In genomic region chr3R:4864901-4865601, dm6 we compare ENCODE assay signal across 1 fruit fly cellular context.
A peak's percentile ranks its signal among the peaks of the same experiment; 100 is the strongest.
TF ChIP-seq lines count a peak whose summit lies in the region.

No protein-coding gene starts in this region.

TF ChIP-seq in whole organism, embryonic, 481 proteins besides CTCF, POLR2A, EP300 and RAD21 (continued from another document):
- TF ChIP-seq CG9932 (GFP tag; IDR thresholded peaks at IDR 0.05; lab: Robert Waterston, UW): 0 out of 2 replicates have a peak, but pooled peaks have one; percentile 9
- no peak for TF ChIP-seq CG4617 (GFP tag; optimal IDR thresholded peaks at IDR 0.05; lab: Kevin White, UChicago; ENCODE audit: borderline replicate concordance)
- TF ChIP-seq slou (GFP tag; optimal IDR thresholded peaks at IDR 0.05; lab: Kevin White, UChicago): no peak
- no peak for TF ChIP-seq CG17802 (tag; optimal IDR thresholded peaks at IDR 0.05; lab: Kevin White, UChicago)
- TF ChIP-seq CG12155 (GFP tag; optimal IDR thresholded peaks at IDR 0.05; lab: Kevin White, UChicago): no peak
- TF ChIP-seq Asciz (GFP tag; optimal IDR thresholded peaks at IDR 0.05; lab: Kevin White, UChicago): no peak
- no peak for TF ChIP-seq pb (GFP tag; optimal IDR thresholded peaks at IDR 0.05; lab: Kevin White, UChicago)
- no peak for TF ChIP-seq crc (GFP tag; optimal IDR thresholded peaks at IDR 0.05; lab: Kevin White, UChicago)
- TF ChIP-seq CG8478 (optimal IDR thresholded peaks at IDR 0.05; lab: Kevin White, UChicago): no peak
- TF ChIP-seq sr (GFP tag; IDR thresholded peaks at IDR 0.05; lab: Robert Waterston, UW): peak; percentile 91
- TF ChIP-seq hb (GFP tag; IDR thresholded peaks at IDR 0.05; lab: Robert Waterston, UW; ENCODE audit: partially characterized antibody): no peak
- TF ChIP-seq CG18476 (GFP tag; optimal IDR thresholded peaks at IDR 0.05; lab: Kevin White, UChicago): no peak
- no peak for TF ChIP-seq gfzf (GFP tag; optimal IDR thresholded peaks at IDR 0.05; lab: Kevin White, UChicago)
- TF ChIP-seq CG10565 (GFP tag; optimal IDR thresholded peaks at IDR 0.05; lab: Kevin White, UChicago): no peak
- peak; percentile 45 for TF ChIP-seq pros (GFP tag; optimal IDR thresholded peaks at IDR 0.05; lab: Kevin White, UChicago)
- TF ChIP-seq tin (GFP tag; optimal IDR thresholded peaks at IDR 0.05; lab: Kevin White, UChicago): no peak
- TF ChIP-seq Doc2 (GFP tag; IDR thresholded peaks at IDR 0.05; lab: Robert Waterston, UW): no peak
